Worm (Caenorhabditis elegans): ENCODE results near the gene Y73B6BL.37.
A peak's percentile ranks its signal among the peaks of the same experiment; 100 is the strongest.

The Y73B6BL.37 gene

ce11 chrIV:6471216-6471615, 15.9 kb upstream of the Y73B6BL.37 start, which contains the start of gene tmed-13:
Gene tmed-13, minus strand, starts transcription at chrIV:6471384.
- TF ChIP-seq ets-7 (tag; optimal IDR thresholded peaks at IDR 0.05) (no peak), hmg-4 (GFP tag; optimal IDR thresholded peaks at IDR 0.05) (no peak), tbx-11 (GFP tag; IDR thresholded peaks at IDR 0.05) (no peak), ama-1 (optimal IDR thresholded peaks at IDR 0.05) (no peak), B0310.2 (tag; optimal IDR thresholded peaks at IDR 0.05) (no peak), tra-4 (tag; optimal IDR thresholded peaks at IDR 0.05) (no peak), pes-1 (GFP tag; IDR thresholded peaks at IDR 0.05) (no peak), hnd-1 (tag; optimal IDR thresholded peaks at IDR 0.05) (no peak), sea-1 (GFP tag; conservative IDR thresholded peaks at IDR 0.05) (no peak), tbx-37 (GFP tag; conservative IDR thresholded peaks at IDR 0.05) (no peak), ceh-13 (GFP tag; optimal IDR thresholded peaks at IDR 0.05) (no peak)

DNA sequence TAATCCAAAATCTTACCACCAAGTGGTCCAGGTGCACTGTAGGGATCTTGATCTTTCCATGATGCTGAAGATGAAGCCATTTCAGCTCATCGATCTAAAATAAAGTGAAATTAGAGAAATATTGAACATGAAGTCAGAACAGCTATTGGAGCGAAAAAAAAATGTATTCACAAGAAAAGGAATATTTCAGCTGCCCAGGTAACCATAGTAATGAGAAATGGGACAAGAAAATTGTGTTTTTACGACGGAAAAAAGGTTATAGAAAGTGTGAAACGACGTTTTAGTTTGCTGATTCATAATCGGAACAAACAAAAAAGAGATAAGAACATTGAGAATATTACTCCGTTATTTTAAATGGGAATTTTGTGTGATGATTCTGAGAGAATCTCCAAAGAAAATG, 14.0 kb upstream of the Y73B6BL.37 start, which contains the start of gene Y73B6BL.27:
Gene Y73B6BL.27 (minus strand): TSS at position 101 of the 400 bp plus-strand sequence.
- TF ChIP-seq tra-4 (tag; optimal IDR thresholded peaks at IDR 0.05) (no peak), sea-1 (GFP tag; conservative IDR thresholded peaks at IDR 0.05) (no peak), ama-1 (optimal IDR thresholded peaks at IDR 0.05) (no peak), ceh-36 (tag; optimal IDR thresholded peaks at IDR 0.05) (no peak), hmg-4 (GFP tag; optimal IDR thresholded peaks at IDR 0.05) (no peak), tbx-11 (GFP tag; IDR thresholded peaks at IDR 0.05) (no peak), hnd-1 (tag; optimal IDR thresholded peaks at IDR 0.05) (no peak), B0310.2 (tag; optimal IDR thresholded peaks at IDR 0.05) (no peak)

DNA sequence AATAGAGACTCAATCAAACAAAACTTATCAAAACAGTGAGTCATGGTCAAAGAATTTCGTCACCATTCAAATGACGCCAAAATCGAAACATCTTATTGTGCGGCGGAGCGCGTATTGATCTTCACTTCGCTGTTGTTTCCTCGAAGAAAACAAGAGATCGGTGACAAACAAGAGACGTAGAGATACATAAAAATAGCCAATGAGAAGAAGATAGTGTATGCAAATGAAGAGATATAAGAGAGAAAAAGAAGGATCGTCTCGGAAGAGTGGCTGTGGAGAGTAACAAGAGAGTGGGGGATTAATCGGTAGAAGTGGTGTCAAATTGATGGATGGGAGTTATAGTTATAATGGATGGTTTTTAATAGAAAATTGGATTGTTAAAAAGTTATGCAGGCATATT, 12.4 kb upstream of the Y73B6BL.37 start:
- TF ChIP-seq hmbx-1 (tag; optimal IDR thresholded peaks at IDR 0.05), result no peak
- TF ChIP-seq sea-1 (GFP tag; conservative IDR thresholded peaks at IDR 0.05), result no peak
- no peak for TF ChIP-seq ama-1 (optimal IDR thresholded peaks at IDR 0.05)
- TF ChIP-seq F13C5.2 (tag; optimal IDR thresholded peaks at IDR 0.05), result peak; percentile 14

- TF ChIP-seq flt-1 (GFP tag; IDR thresholded peaks at IDR 0.05), result no peak
Measured at ce11 chrIV:6480221-6480620, 6.9 kb upstream of the Y73B6BL.37 start, which contains the start of gene tyr-6. Gene tyr-6, plus strand, starts transcription at chrIV:6480521.

- TF ChIP-seq ceh-13 (GFP tag; optimal IDR thresholded peaks at IDR 0.05) (no peak), F13C5.2 (tag; optimal IDR thresholded peaks at IDR 0.05) (no peak), ets-7 (tag; optimal IDR thresholded peaks at IDR 0.05) (no peak), hmbx-1 (tag; optimal IDR thresholded peaks at IDR 0.05) (no peak), flt-1 (GFP tag; IDR thresholded peaks at IDR 0.05) (no peak), ama-1 (optimal IDR thresholded peaks at IDR 0.05) (no peak), tbx-37 (GFP tag; conservative IDR thresholded peaks at IDR 0.05) (peak; percentile 28; the same call in 1 of the 2 replicates), B0310.2 (tag; optimal IDR thresholded peaks at IDR 0.05) (no peak), tbx-11 (GFP tag; IDR thresholded peaks at IDR 0.05) (no peak), tra-4 (tag; optimal IDR thresholded peaks at IDR 0.05) (no peak), hnd-1 (tag; optimal IDR thresholded peaks at IDR 0.05) (no peak), scrt-1 (GFP tag; IDR thresholded peaks at IDR 0.05) (0 out of 2 replicates have a peak, but pooled peaks have one; percentile 34), ceh-36 (tag; optimal IDR thresholded peaks at IDR 0.05) (no peak), sea-1 (GFP tag; conservative IDR thresholded peaks at IDR 0.05) (no peak), hmg-4 (GFP tag; optimal IDR thresholded peaks at IDR 0.05) (no peak), pes-1 (GFP tag; IDR thresholded peaks at IDR 0.05) (peak; percentile 72), aly-1 (tag; optimal IDR thresholded peaks at IDR 0.05) (no peak)
Measured at ce11 chrIV:6480978-6481377, 6.2 kb upstream of the Y73B6BL.37 start.

DNA sequence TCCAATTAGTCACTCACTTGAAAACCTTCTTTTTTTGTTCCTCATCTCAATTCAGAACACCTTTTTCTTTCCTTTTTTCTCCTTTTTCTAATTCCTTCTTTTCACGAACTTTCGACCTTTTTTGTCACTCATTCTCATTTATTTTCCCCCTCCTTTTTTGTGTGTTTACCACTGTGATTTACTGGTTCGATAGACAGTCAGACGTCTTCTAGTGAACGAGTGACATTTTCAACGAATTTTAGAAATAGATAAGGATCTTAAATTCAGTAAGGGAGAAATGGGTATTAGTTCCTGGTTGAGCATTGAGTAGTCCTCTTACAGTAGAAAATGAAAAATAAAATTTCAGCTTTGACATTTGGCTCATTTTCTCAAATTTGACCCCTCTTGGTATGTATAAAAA, 4.8 kb downstream of the Y73B6BL.37 start:
- no peak for TF ChIP-seq flt-1 (GFP tag; IDR thresholded peaks at IDR 0.05)
- no peak for TF ChIP-seq tbx-37 (GFP tag; conservative IDR thresholded peaks at IDR 0.05)
- TF ChIP-seq F13C5.2 (tag; optimal IDR thresholded peaks at IDR 0.05), result no peak
- no peak for TF ChIP-seq hmbx-1 (tag; optimal IDR thresholded peaks at IDR 0.05)
- no peak for TF ChIP-seq hnd-1 (tag; optimal IDR thresholded peaks at IDR 0.05)
- no peak for TF ChIP-seq aly-1 (tag; optimal IDR thresholded peaks at IDR 0.05)
- TF ChIP-seq tra-4 (tag; optimal IDR thresholded peaks at IDR 0.05), result no peak
- TF ChIP-seq ets-7 (tag; optimal IDR thresholded peaks at IDR 0.05), result no peak
- TF ChIP-seq tbx-11 (GFP tag; IDR thresholded peaks at IDR 0.05), result no peak
- TF ChIP-seq B0310.2 (tag; optimal IDR thresholded peaks at IDR 0.05), result no peak
- TF ChIP-seq ceh-36 (tag; optimal IDR thresholded peaks at IDR 0.05), result no peak
- no peak for TF ChIP-seq hmg-4 (GFP tag; optimal IDR thresholded peaks at IDR 0.05)

ce11 chrIV:6493299-6493698, 6.2 kb downstream of the Y73B6BL.37 start, which contains the start of gene Y73B6BL.44:
Gene Y73B6BL.44, plus strand, starts transcription at chrIV:6493599.
- no peak for TF ChIP-seq aly-1 (tag; optimal IDR thresholded peaks at IDR 0.05)
- no peak for TF ChIP-seq hnd-1 (tag; optimal IDR thresholded peaks at IDR 0.05)
- no peak for TF ChIP-seq ama-1 (optimal IDR thresholded peaks at IDR 0.05)
- TF ChIP-seq scrt-1 (GFP tag; IDR thresholded peaks at IDR 0.05), result no peak
- TF ChIP-seq ceh-13 (GFP tag; optimal IDR thresholded peaks at IDR 0.05), result no peak
- no peak for TF ChIP-seq B0310.2 (tag; optimal IDR thresholded peaks at IDR 0.05)

DNA sequence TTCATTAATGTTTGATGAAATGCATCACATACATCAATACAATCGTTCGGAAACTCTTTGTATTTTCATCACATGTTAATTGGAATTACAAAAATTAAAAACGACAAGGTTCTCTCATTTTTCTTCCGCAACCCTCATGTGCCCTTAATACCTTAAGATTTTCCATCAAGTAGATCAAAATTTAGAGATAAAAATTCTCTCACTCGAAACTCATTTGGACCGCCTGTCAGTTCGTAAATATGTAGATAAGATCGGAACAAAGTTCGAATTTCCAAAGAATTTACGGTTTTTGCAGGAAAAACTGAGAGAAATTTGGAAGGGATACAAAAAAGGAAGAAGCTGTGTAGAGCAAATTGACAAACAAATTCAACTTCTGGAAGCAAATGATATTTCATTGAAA, 9.0 kb downstream of the Y73B6BL.37 start:
- TF ChIP-seq tra-4 (tag; optimal IDR thresholded peaks at IDR 0.05), result no peak
- TF ChIP-seq sea-1 (GFP tag; conservative IDR thresholded peaks at IDR 0.05), result no peak
- no peak for TF ChIP-seq scrt-1 (GFP tag; IDR thresholded peaks at IDR 0.05)
- no peak for TF ChIP-seq tbx-11 (GFP tag; IDR thresholded peaks at IDR 0.05)
- TF ChIP-seq pes-1 (GFP tag; IDR thresholded peaks at IDR 0.05), result no peak
- TF ChIP-seq aly-1 (tag; optimal IDR thresholded peaks at IDR 0.05), result no peak
- no peak for TF ChIP-seq ama-1 (optimal IDR thresholded peaks at IDR 0.05)

- TF ChIP-seq hnd-1 (tag; optimal IDR thresholded peaks at IDR 0.05) (no peak), tbx-11 (GFP tag; IDR thresholded peaks at IDR 0.05) (no peak), F13C5.2 (tag; optimal IDR thresholded peaks at IDR 0.05) (no peak), flt-1 (GFP tag; IDR thresholded peaks at IDR 0.05) (no peak)
Measured at ce11 chrIV:6500433-6500832, 13.3 kb downstream of the Y73B6BL.37 start.

Data from whole organism, early embryonic.